Worm (Caenorhabditis elegans): Measurements from ENCODE around the gene C45B11.9.

C45B11.9 gene

DNA sequence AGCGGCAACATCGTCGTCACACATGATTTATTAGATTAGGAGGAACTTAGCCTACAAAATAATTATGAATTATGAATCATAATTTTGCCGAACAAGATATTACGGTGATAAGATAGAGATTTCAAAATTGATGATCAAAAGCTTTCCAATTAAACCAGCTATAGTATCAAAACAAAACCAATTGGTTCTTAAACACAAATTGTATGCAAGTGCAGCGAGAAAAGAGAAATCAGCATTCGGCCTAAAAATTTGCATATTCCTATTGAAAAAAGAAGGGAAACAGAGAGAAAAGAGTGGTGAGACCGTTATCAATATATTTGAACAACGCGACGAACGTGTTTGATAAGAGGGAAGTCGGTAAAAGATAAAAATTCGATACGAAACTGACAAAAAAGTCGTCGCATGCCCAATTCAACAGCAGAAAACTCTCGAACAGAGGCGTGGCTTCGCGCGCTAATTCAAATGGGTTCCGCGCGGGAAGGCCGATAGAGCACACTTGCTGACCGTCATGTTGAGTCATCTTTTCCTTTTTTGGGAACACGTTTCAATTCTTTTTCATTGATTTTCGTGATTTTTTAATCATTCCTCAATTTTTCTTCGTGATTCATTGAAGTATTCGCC lies 38.1 kb downstream of the C45B11.9 start, which contains the start of gene act-2 (continued):
- TF ChIP-seq dmd-9 (GFP tag; IDR thresholded peaks at IDR 0.05) (no peak), ceh-44 (GFP tag; IDR thresholded peaks at IDR 0.05) (no peak), ztf-7 (tag; optimal IDR thresholded peaks at IDR 0.05) (no peak), ZK337.2 (GFP tag; IDR thresholded peaks at IDR 0.05) (no peak), daf-19 (GFP tag; conservative IDR thresholded peaks at IDR 0.05) (no peak), daf-12 (tag; optimal IDR thresholded peaks at IDR 0.05) (no peak), lin-13 (GFP tag; optimal IDR thresholded peaks at IDR 0.05) (peak; percentile 28), D1046.2 (GFP tag; IDR thresholded peaks at IDR 0.05) (no peak), spr-3 (GFP tag; optimal IDR thresholded peaks at IDR 0.05) (no peak), lsy-2 (tag; optimal IDR thresholded peaks at IDR 0.05) (peak in 1 of 2 experiments; percentile 84), ceh-82 (tag; optimal IDR thresholded peaks at IDR 0.05) (no peak), lir-3 (tag; optimal IDR thresholded peaks at IDR 0.05) (no peak), Y5F2A.4 (GFP tag; optimal IDR thresholded peaks at IDR 0.05) (no peak), Y48G9A.11 (GFP tag; IDR thresholded peaks at IDR 0.05) (0 out of 2 replicates have a peak, but pooled peaks have one; percentile 42), set-16 (GFP tag; IDR thresholded peaks at IDR 0.05) (no peak; the same call in 1 of the 2 replicates), mdl-1 (tag; optimal IDR thresholded peaks at IDR 0.05) (peak in 1 of 2 experiments; percentile 69), lim-7 (GFP tag; IDR thresholded peaks at IDR 0.05) (no peak), dve-1 (tag; optimal IDR thresholded peaks at IDR 0.05; ENCODE audit: insufficient read depth) (peak; percentile 78), F10B5.3 (tag; optimal IDR thresholded peaks at IDR 0.05) (no peak), tra-1 (GFP tag; IDR thresholded peaks at IDR 0.05) (0 out of 2 replicates have a peak, but pooled peaks have one; percentile 45), nhr-28 (tag; optimal IDR thresholded peaks at IDR 0.05) (peak; percentile 55), vab-7 (GFP tag; IDR thresholded peaks at IDR 0.05) (peak; percentile 42; the same call in 1 of the 2 replicates), aha-1 (tag) (peak; percentile 97), Y75B8A.6 (GFP tag; IDR thresholded peaks at IDR 0.05) (no peak), F26F4.8 (GFP tag; conservative IDR thresholded peaks at IDR 0.05) (no peak), gei-8 (GFP tag; optimal IDR thresholded peaks at IDR 0.05) (no peak), nhr-25 (tag; optimal IDR thresholded peaks at IDR 0.05; ENCODE audit: borderline replicate concordance, insufficient read depth) (peak; percentile 89), ceh-62 (tag; optimal IDR thresholded peaks at IDR 0.05) (no peak), madf-9 (GFP tag; conservative IDR thresholded peaks at IDR 0.05) (peak; percentile 59; the same call in 1 of the 2 replicates), F44E2.7 (GFP tag; IDR thresholded peaks at IDR 0.05) (no peak), sdz-12 (GFP tag; optimal IDR thresholded peaks at IDR 0.05) (no peak), zfp-3 (GFP tag; conservative IDR thresholded peaks at IDR 0.05) (no peak), zag-1 (tag; optimal IDR thresholded peaks at IDR 0.05) (no peak), ceh-32 (tag; optimal IDR thresholded peaks at IDR 0.05; ENCODE audit: poor library complexity) (no peak), mdt-29 (GFP tag; IDR thresholded peaks at IDR 0.05) (0 out of 2 replicates have a peak, but pooled peaks have one; percentile 32), fos-1 (tag; optimal IDR thresholded peaks at IDR 0.05) (no peak), saeg-2 (GFP tag; IDR thresholded peaks at IDR 0.05) (no peak), unc-62 (GFP tag; optimal IDR thresholded peaks at IDR 0.05 in 1 of 2) (no peak), unc-62 (tag; optimal IDR thresholded peaks at IDR 0.05) (no peak), dpl-1 (GFP tag; optimal IDR thresholded peaks at IDR 0.05) (peak; percentile 93), mep-1 (tag; optimal IDR thresholded peaks at IDR 0.05) (peak; percentile 84), ctbp-1 (GFP tag; IDR thresholded peaks at IDR 0.05) (0 out of 2 replicates have a peak, but pooled peaks have one; percentile 26), lin-38 (GFP tag; IDR thresholded peaks at IDR 0.05) (peak; percentile 94), ceh-20 (GFP tag; IDR thresholded peaks at IDR 0.05) (no peak), nhr-77 (tag; optimal IDR thresholded peaks at IDR 0.05) (peak; percentile 32), hmg-1.1 (GFP tag; IDR thresholded peaks at IDR 0.05) (peak; percentile 57; the same call in 1 of the 2 replicates), pha-4 (GFP tag; IDR thresholded peaks at IDR 0.05) (0 out of 2 replicates have a peak, but pooled peaks have one; percentile 16), pha-4 (tag; optimal IDR thresholded peaks at IDR 0.05) (peak; percentile 73), egl-43 (GFP tag; IDR thresholded peaks at IDR 0.05) (0 out of 2 replicates have a peak, but pooled peaks have one; percentile 33), lin-1 (GFP tag; IDR thresholded peaks at IDR 0.05) (no peak)

Data from whole organism, L4 larva.